Worm (Caenorhabditis elegans) whole organism, L2 larva: ENCODE measurements around the gene srf-3.

Source experiments
- C34F6.9 ChIP-seq: fragments of 150-350 bp; optimal IDR thresholded peaks from 2 replicates; lab custom pipeline; 2014; ENCODE audit warnings: missing biosample characterization, missing genetic modification characterization
- F13H6.1 ChIP-seq: sonication (generic microtip); optimal IDR thresholded peaks from 2 replicates; lab custom pipeline; 2016; ENCODE audit warnings: missing genetic modification characterization, missing compliant biosample characterization
- R02D3.7 ChIP-seq: fragments of 150-350 bp; optimal IDR thresholded peaks from 2 replicates; lab custom pipeline; 2014; ENCODE audit warnings: missing biosample characterization, missing genetic modification characterization
- Y55F3AM.14 ChIP-seq: fragments of 200-800 bp; sonication (Bioruptor generic); optimal IDR thresholded peaks from 2 replicates; lab custom pipeline; 2018; ENCODE audit warnings: mild to moderate bottlenecking, missing genetic modification characterization, missing compliant biosample characterization
- ZK546.5 ChIP-seq: sonication (generic microtip); optimal IDR thresholded peaks from 2 replicates; lab custom pipeline; 2017; ENCODE audit warnings: missing biosample characterization, missing genetic modification characterization
- alr-1 ChIP-seq: fragments of 150-350 bp; optimal IDR thresholded peaks from 2 replicates; lab custom pipeline; 2014; ENCODE audit warnings: missing biosample characterization, missing genetic modification characterization
- aly-2 ChIP-seq: fragments of 150-350 bp; optimal IDR thresholded peaks from 2 replicates; lab custom pipeline; 2014; ENCODE audit warnings: missing biosample characterization, missing genetic modification characterization
- blmp-1 ChIP-seq: sonication (generic microtip); optimal IDR thresholded peaks from 2 replicates; lab custom pipeline; 2017; ENCODE audit warnings: missing genetic modification characterization, mild to moderate bottlenecking, missing compliant biosample characterization, antibody characterized with exemption, moderate library complexity; ENCODE audit not compliant: insufficient read depth
- ceh-82 ChIP-seq: fragments of 150-350 bp; optimal IDR thresholded peaks from 2 replicates; lab custom pipeline; 2014; ENCODE audit warnings: missing biosample characterization, missing genetic modification characterization
- dmd-4 ChIP-seq: sonication (generic microtip); optimal IDR thresholded peaks from 2 replicates; lab custom pipeline; 2017; ENCODE audit warnings: missing biosample characterization, missing genetic modification characterization
- elt-3 ChIP-seq: sonication (generic microtip); optimal IDR thresholded peaks from 2 replicates; lab custom pipeline; 2017; ENCODE audit warnings: missing biosample characterization, missing genetic modification characterization
- fos-1 ChIP-seq: fragments of 150-350 bp; optimal IDR thresholded peaks from 2 replicates; lab custom pipeline; 2014; ENCODE audit warnings: missing biosample characterization, missing genetic modification characterization
- lin-39 ChIP-seq: fragments of 150-350 bp; optimal IDR thresholded peaks from 2 replicates; lab custom pipeline; 2014; ENCODE audit warnings: missing biosample characterization, missing genetic modification reagents, missing genetic modification characterization
- mab-5 ChIP-seq: fragments of 150-350 bp; optimal IDR thresholded peaks from 2 replicates; lab custom pipeline; 2014; ENCODE audit warnings: missing biosample characterization, missing genetic modification characterization
- mbf-1 ChIP-seq: sonication (generic microtip); optimal IDR thresholded peaks from 2 replicates; lab custom pipeline; 2017; ENCODE audit warnings: missing biosample characterization, missing genetic modification characterization
- nhr-10 ChIP-seq: sonication (generic microtip); optimal IDR thresholded peaks from 2 replicates; lab custom pipeline; 2017; ENCODE audit warnings: missing biosample characterization, missing genetic modification characterization
- nhr-11 ChIP-seq: fragments of 150-350 bp; optimal IDR thresholded peaks from 2 replicates; lab custom pipeline; 2014; ENCODE audit warnings: missing biosample characterization, missing genetic modification characterization
- nhr-129 ChIP-seq: fragments of 150-350 bp; optimal IDR thresholded peaks from 2 replicates; lab custom pipeline; 2014; ENCODE audit warnings: missing biosample characterization, missing genetic modification characterization
- nhr-21 ChIP-seq: fragments of 150-350 bp; optimal IDR thresholded peaks from 2 replicates; lab custom pipeline; 2014; ENCODE audit warnings: missing biosample characterization, missing genetic modification characterization
- nhr-23 ChIP-seq: fragments of 150-350 bp; optimal IDR thresholded peaks from 2 replicates; lab custom pipeline; 2014; ENCODE audit warnings: missing biosample characterization, missing genetic modification reagents, missing genetic modification characterization
- nhr-237 ChIP-seq: fragments of 150-350 bp; optimal IDR thresholded peaks from 2 replicates; lab custom pipeline; 2014; ENCODE audit warnings: missing biosample characterization, missing genetic modification characterization
- nhr-25 ChIP-seq: fragments of 150-350 bp; sonication (generic microtip); optimal IDR thresholded peaks from 3 replicates; lab custom pipeline; 2014; ENCODE audit warnings: missing biosample characterization, missing genetic modification characterization
- nhr-77 ChIP-seq: fragments of 150-350 bp; optimal IDR thresholded peaks from 2 replicates; lab custom pipeline; 2014; ENCODE audit warnings: missing biosample characterization, missing genetic modification characterization
- peb-1 ChIP-seq: fragments of 150-350 bp; optimal IDR thresholded peaks from 2 replicates; lab custom pipeline; 2014; ENCODE audit warnings: missing biosample characterization, missing genetic modification characterization
- sem-4 ChIP-seq: fragments of 150-350 bp; optimal IDR thresholded peaks from 2 replicates; lab custom pipeline; 2014; ENCODE audit warnings: missing biosample characterization, missing genetic modification reagents, missing genetic modification characterization
- skn-1 ChIP-seq: sonication (generic microtip); optimal IDR thresholded peaks from 2 replicates; lab custom pipeline; 2017; ENCODE audit warnings: missing biosample characterization, missing genetic modification characterization
- sma-3 ChIP-seq: sonication (generic microtip); optimal IDR thresholded peaks from 2 replicates; lab custom pipeline; 2016; ENCODE audit warnings: missing genetic modification reagents, missing genetic modification characterization, missing compliant biosample characterization
- sma-9 ChIP-seq, 2 experiments: fragments of 150-350 bp in 1 of 2; sonication (generic microtip) in 1 of 2; optimal IDR thresholded peaks; 2 replicates each; lab custom pipeline; 2014 to 2016; ENCODE audit warnings: missing genetic modification characterization in 2 of 2, mild to moderate bottlenecking in 1 of 2, missing biosample characterization in 1 of 2, missing compliant biosample characterization in 1 of 2, missing genetic modification reagents in 1 of 2, moderate library complexity in 1 of 2
- snpc-4 ChIP-seq: fragments of 150-350 bp; optimal IDR thresholded peaks from 2 replicates; lab custom pipeline; 2014; ENCODE audit warnings: missing biosample characterization, missing genetic modification characterization
- unc-39 ChIP-seq: fragments of 150-350 bp; optimal IDR thresholded peaks from 2 replicates; lab custom pipeline; 2014; ENCODE audit warnings: missing biosample characterization, missing genetic modification characterization
- zag-1 ChIP-seq: fragments of 150-350 bp; optimal IDR thresholded peaks from 2 replicates; lab custom pipeline; 2014; ENCODE audit warnings: missing biosample characterization, missing genetic modification characterization
- ztf-1 ChIP-seq: fragments of 200-800 bp; sonication (Bioruptor generic); conservative IDR thresholded peaks from 2 replicates; pipeline ENCODE4 v1.3.6; 2022; ENCODE audit warnings: missing genetic modification characterization, missing compliant biosample characterization
- ztf-11 ChIP-seq: sonication (generic microtip); optimal IDR thresholded peaks from 2 replicates; lab custom pipeline; 2017; ENCODE audit warnings: missing biosample characterization, missing genetic modification characterization

The srf-3 gene

DNA sequence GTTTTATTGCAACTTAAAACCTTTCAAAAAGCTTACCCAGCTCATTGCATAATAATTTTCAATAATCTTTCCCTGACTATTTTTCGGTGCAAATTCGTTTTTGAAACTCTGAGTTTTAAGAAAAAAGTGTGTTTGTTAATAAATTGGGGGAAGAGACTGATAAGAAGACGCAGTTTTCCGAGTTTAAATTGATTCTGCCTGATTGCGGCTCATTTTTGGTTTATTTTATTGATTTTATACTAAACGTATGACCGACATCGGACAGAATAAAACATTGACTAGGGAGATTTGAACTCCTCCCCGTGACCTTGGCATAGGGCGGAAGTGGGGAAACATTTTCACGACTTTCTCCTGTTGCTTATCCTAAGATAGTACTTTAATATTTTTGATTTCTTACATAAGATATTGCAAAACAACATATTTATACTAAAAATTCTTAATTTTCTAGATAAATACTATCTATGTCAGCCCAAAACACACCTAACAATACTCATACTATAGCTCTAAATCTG lies 47.1 kb downstream of the srf-3 start, which contains the start of gene K08D8.7:
K08D8.7 (plus strand) TSS at position 462 of the 512 bp plus-strand sequence.
- TF ChIP-seq nhr-25 (no peak), fos-1 (tag; lab: Kevin White, UChicago) (peak; percentile 70)

DNA sequence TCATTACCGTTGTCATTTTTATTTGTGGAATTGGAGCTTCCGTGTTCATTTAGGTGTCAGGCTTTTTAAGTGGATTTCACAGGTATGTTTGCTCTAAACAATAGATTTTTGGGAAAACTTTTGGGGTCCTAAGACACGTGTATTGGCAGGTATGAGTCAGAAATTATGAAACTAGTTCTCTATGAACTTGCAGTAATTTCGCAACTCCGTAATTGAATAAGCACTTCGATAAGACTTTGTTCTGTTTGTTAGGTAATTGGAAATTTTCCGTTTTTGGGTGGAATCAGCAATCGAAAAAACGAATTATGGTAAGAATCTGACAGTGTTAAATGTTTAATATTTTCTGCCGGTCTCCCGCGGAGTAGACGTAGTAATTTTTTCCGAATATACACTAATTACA lies 47.8 kb downstream of the srf-3 start:
- no peak for TF ChIP-seq F13H6.1
- no peak for TF ChIP-seq snpc-4 (tag; lab: Kevin White, UChicago)
- TF ChIP-seq nhr-77, result no peak
- TF ChIP-seq sma-3 (GFP tag; lab: Kevin White, UChicago), result no peak
- no peak for TF ChIP-seq blmp-1 (tag; lab: Kevin White, UChicago)
- TF ChIP-seq nhr-237 (tag; lab: Kevin White, UChicago), result no peak
- TF ChIP-seq zag-1 (tag; lab: Kevin White, UChicago), result no peak
- no peak for TF ChIP-seq nhr-23 (tag; lab: Kevin White, UChicago)
- no peak for TF ChIP-seq ZK546.5
- TF ChIP-seq dmd-4 (tag; lab: Kevin White, UChicago), result no peak
- TF ChIP-seq lin-39, result no peak
- no peak for TF ChIP-seq nhr-129 (tag; lab: Kevin White, UChicago)
- TF ChIP-seq alr-1 (tag; lab: Kevin White, UChicago), result no peak
- TF ChIP-seq mab-5 (tag; lab: Kevin White, UChicago), result no peak
- no peak for TF ChIP-seq nhr-21 (tag; lab: Kevin White, UChicago)
- TF ChIP-seq R02D3.7, result no peak
- no peak for TF ChIP-seq nhr-25
- no peak for TF ChIP-seq nhr-11
- no peak for TF ChIP-seq ztf-1 (GFP tag; lab: Robert Waterston, UW)
- TF ChIP-seq, all 48 proteins: peak for 0

DNA sequence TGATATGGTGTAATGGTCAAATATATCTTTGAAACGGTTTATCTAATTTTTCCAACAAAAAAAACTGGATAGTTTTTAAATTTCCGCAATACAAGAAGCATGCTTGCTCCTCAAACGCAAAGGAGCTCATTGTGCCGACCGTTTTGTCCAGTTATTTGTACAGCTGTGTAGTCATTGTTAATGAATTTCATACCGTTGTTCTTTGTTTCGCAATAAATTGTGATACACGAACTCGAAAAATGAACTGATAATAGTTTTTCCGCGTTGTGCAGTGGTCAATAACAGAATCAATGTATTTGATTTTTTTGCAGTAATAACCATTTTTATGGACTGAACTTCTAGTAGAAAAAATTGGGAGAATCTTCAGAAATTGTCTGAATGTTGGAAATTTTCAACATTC lies 49.5 kb downstream of the srf-3 start:
- TF ChIP-seq nhr-11 (no peak), elt-3 (tag; lab: Kevin White, UChicago) (no peak), nhr-129 (tag; lab: Kevin White, UChicago) (no peak), ceh-82 (tag; lab: Kevin White, UChicago) (no peak), mab-5 (tag; lab: Kevin White, UChicago) (no peak), sem-4 (tag; lab: Kevin White, UChicago) (no peak)

DNA sequence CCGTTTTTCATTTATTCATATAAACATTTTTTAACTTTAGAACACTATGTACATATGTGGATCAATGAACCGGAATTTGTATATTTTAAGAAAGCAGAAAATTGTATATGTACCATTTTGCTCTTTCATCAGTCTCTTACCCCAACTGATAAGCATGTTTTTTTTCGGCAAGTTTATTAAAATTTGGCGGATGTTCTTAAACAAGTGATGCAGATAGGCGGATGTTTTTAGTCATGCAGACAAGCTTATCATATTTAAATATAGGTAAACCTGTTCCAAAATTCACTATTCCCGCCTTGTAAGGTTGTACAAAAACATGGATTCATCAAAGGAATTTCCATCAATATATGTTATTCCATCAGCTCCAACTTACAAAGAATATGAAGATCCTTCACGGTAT lies 50.1 kb downstream of the srf-3 start, which contains the start of gene K08D8.9:
K08D8.9 (plus strand) TSS at position 301 of the 400 bp plus-strand sequence.
- TF ChIP-seq C34F6.9 (tag; lab: Kevin White, UChicago) (no peak), nhr-21 (tag; lab: Kevin White, UChicago) (no peak), mbf-1 (tag; lab: Kevin White, UChicago) (no peak)

DNA sequence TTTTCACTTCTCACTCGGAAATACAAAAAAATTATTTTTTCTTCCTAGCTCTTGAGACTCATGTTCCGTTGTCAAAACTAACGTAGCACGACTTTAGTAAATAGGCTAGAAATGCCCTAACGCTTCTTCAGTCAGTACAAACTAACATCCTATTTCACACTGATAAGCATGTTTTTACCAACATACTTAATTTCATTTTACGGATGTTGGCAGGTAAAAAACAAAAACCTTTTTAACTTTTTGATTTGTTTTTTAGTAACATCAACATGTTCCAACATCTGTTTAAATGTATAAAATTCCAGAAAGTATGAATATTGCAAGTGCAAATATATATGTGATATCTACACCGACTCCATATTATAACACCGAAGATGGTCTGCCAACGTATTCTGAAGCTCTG lies 51.0 kb downstream of the srf-3 start, which contains the start of gene K08D8.10:
K08D8.10 (plus strand) TSS at position 301 of the 400 bp plus-strand sequence.
- TF ChIP-seq aly-2 (no peak), blmp-1 (tag; lab: Kevin White, UChicago) (no peak), sem-4 (tag; lab: Kevin White, UChicago) (no peak), F13H6.1 (no peak), sma-3 (GFP tag; lab: Kevin White, UChicago) (no peak), nhr-25 (no peak), peb-1 (tag; lab: Kevin White, UChicago) (no peak), Y55F3AM.14 (no peak), unc-39 (tag; lab: Kevin White, UChicago) (no peak), zag-1 (tag; lab: Kevin White, UChicago) (no peak), C34F6.9 (tag; lab: Kevin White, UChicago) (no peak), ztf-11 (tag; lab: Kevin White, UChicago) (no peak), nhr-10 (no peak), ceh-82 (tag; lab: Kevin White, UChicago) (no peak), skn-1 (tag; lab: Kevin White, UChicago) (no peak)

DNA sequence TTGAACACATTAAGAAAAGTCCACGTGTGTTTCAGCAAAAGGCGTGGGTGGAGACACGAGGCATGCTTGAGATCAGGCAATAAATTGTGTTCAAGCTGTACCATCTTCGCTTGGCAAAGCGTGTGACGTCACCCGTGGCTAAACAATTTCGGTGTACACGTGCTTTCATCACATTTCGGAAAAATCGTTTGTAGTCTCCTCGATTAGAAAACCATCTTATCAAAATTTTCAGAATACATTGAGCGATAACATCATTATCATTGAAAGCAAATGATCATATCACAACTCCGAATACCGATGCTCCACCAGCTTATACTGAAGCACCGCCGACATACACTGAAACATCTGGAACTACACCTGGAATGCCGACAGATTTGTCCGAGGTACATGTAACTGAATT lies 52.3 kb downstream of the srf-3 start:
- TF ChIP-seq sma-9 (GFP tag; optimal IDR thresholded peaks at IDR 0.05; lab: Kevin White, UChicago) (peak; percentile 39), sma-9 (tag; optimal IDR thresholded peaks at IDR 0.05; lab: Kevin White, UChicago) (no peak), fos-1 (tag; lab: Kevin White, UChicago) (peak; percentile 69), aly-2 (no peak)
- TF ChIP-seq, all 48 proteins: peak for 2
